Worm (Caenorhabditis elegans) whole organism, dauer: ENCODE measurements around the gene jmjd-4.

Experiments used
- unc-62 ChIP-seq: sonication (generic microtip); optimal IDR thresholded peaks from 2 replicates; lab custom pipeline; 2017; ENCODE audit warnings: missing biosample characterization, missing genetic modification reagents, missing genetic modification characterization

jmjd-4 gene

ce11 chrIII:10320788-10321187 is 13.0 kb downstream of the jmjd-4 start, which contains the start of gene sas-7:
TSS of gene sas-7 (plus strand) at chrIII:10321019.
- no peak for TF ChIP-seq unc-62 (GFP tag; lab: Kevin White, UChicago)

ce11 chrIII:10318755-10319154 is 15.1 kb downstream of the jmjd-4 start, which contains the start of gene unc-69:
TSS of gene unc-69 (plus strand) at chrIII:10318939.
- TF ChIP-seq unc-62 (GFP tag; lab: Kevin White, UChicago), result no peak

- TF ChIP-seq unc-62 (GFP tag; lab: Kevin White, UChicago), result no peak
Observed at ce11 chrIII:10318062-10318609, 15.7 kb downstream of the jmjd-4 start, which contains the start of the genes unc-50 and ostf-4. TSS of gene unc-50 (minus strand) at chrIII:10318162. TSS of gene ostf-4 (minus strand) at chrIII:10318559.

ce11 chrIII:10314234-10314633 is 19.6 kb downstream of the jmjd-4 start:
- no peak for TF ChIP-seq unc-62 (GFP tag; lab: Kevin White, UChicago)

ce11 chrIII:10311016-10311415 is 22.8 kb downstream of the jmjd-4 start, which contains the start of gene T07A5.7:
TSS of gene T07A5.7 (minus strand) at chrIII:10311116.
- TF ChIP-seq unc-62 (GFP tag; lab: Kevin White, UChicago), result no peak

- TF ChIP-seq unc-62 (GFP tag; lab: Kevin White, UChicago), result no peak
Observed at ce11 chrIII:10306049-10306448, 27.8 kb downstream of the jmjd-4 start, which contains the start of gene T07A5.1. TSS of gene T07A5.1 (minus strand) at chrIII:10306197.

ce11 chrIII:10305295-10305694 is 28.5 kb downstream of the jmjd-4 start:
- no peak for TF ChIP-seq unc-62 (GFP tag; lab: Kevin White, UChicago)

ce11 chrIII:10300078-10300477 is 33.7 kb downstream of the jmjd-4 start, which contains the start of gene vglu-3:
TSS of gene vglu-3 (plus strand) at chrIII:10300378.
- no peak for TF ChIP-seq unc-62 (GFP tag; lab: Kevin White, UChicago)

ce11 chrIII:10296904-10297303 is 36.9 kb downstream of the jmjd-4 start:
- no peak for TF ChIP-seq unc-62 (GFP tag; lab: Kevin White, UChicago)

ce11 chrIII:10294837-10295236 is 39.0 kb downstream of the jmjd-4 start, which contains the start of gene vglu-2:
TSS of gene vglu-2 (plus strand) at chrIII:10295137.
- no peak for TF ChIP-seq unc-62 (GFP tag; lab: Kevin White, UChicago)

- no peak for TF ChIP-seq unc-62 (GFP tag; lab: Kevin White, UChicago)
Observed at ce11 chrIII:10293946-10294345, 39.9 kb downstream of the jmjd-4 start.

- TF ChIP-seq unc-62 (GFP tag; lab: Kevin White, UChicago), result no peak
Observed at ce11 chrIII:10293362-10293761, 40.5 kb downstream of the jmjd-4 start.

ce11 chrIII:10290541-10290940 is 43.3 kb downstream of the jmjd-4 start:
- TF ChIP-seq unc-62 (GFP tag; lab: Kevin White, UChicago), result no peak

ce11 chrIII:10289790-10290189 is 44.0 kb downstream of the jmjd-4 start:
- no peak for TF ChIP-seq unc-62 (GFP tag; lab: Kevin White, UChicago)

- TF ChIP-seq unc-62 (GFP tag; lab: Kevin White, UChicago), result no peak
Observed at ce11 chrIII:10285623-10286022, 48.2 kb downstream of the jmjd-4 start, which contains the start of gene K10G9.2. TSS of gene K10G9.2 (plus strand) at chrIII:10285923.

- TF ChIP-seq unc-62 (GFP tag; lab: Kevin White, UChicago), result no peak
Observed at ce11 chrIII:10284214-10284613, 49.6 kb downstream of the jmjd-4 start.
